Worm (Caenorhabditis elegans) whole organism, L4 larva: ENCODE results near the gene W03H9.1.
"Not testable (repeated sequence)": the region's sequence is repeated elsewhere in the genome, so short reads cannot be mapped to it uniquely, and the experiment has no call there.

ENCODE experiments used
- nhr-11 ChIP-seq: fragments of 150-350 bp; optimal IDR thresholded peaks from 2 replicates; lab custom pipeline; 2014; ENCODE audit warnings: missing biosample characterization, missing genetic modification characterization
- nhr-237 ChIP-seq: sonication (generic microtip); optimal IDR thresholded peaks from 2 replicates; lab custom pipeline; 2017; ENCODE audit warnings: missing biosample characterization, missing genetic modification characterization

- TF ChIP-seq nhr-11, nhr-237 (tag; lab: Kevin White, UChicago): not testable (repeated sequence)
Observed at ce11 chrII:14142098-14142554, 7.8 kb downstream of the W03H9.1 start, which contains the start of gene cacn-1.
